Fruit fly (Drosophila melanogaster) S2 (cell line): Measurements from ENCODE around the gene CG7333.

ENCODE experiments used
- CG8478 ChIP-seq: fragments of >200 bp; optimal IDR thresholded peaks from 2 replicates; lab custom pipeline; 2018
- CTCF ChIP-seq, 2 experiments: fragments of >200 bp; optimal IDR thresholded peaks; 2 replicates each; lab custom pipeline; 2018

dm6 chr3R:19584818-19585217 lies 15.6 kb upstream of the CG7333 start:
- TF ChIP-seq CTCF (optimal IDR thresholded peaks at IDR 0.05; lab: Kevin White, UChicago): no peak
- TF ChIP-seq CG8478 (lab: Kevin White, UChicago): no peak
